Worm (Caenorhabditis elegans) whole organism, L3 larva: Measurements from ENCODE around the gene C54D10.13.

Experiments
- ceh-9 ChIP-seq: sonication (generic microtip); optimal IDR thresholded peaks from 2 replicates; lab custom pipeline; 2018; ENCODE audit warnings: missing biosample characterization, missing genetic modification characterization
- jun-1 ChIP-seq: fragments of 150-350 bp; optimal IDR thresholded peaks from 2 replicates; lab custom pipeline; 2014; ENCODE audit warnings: missing biosample characterization, missing genetic modification reagents, missing genetic modification characterization
- nhr-25 ChIP-seq: sonication (generic microtip); optimal IDR thresholded peaks from 2 replicates; lab custom pipeline; 2017; ENCODE audit warnings: missing biosample characterization, missing genetic modification characterization
- nhr-28 ChIP-seq: fragments of 150-350 bp; optimal IDR thresholded peaks from 2 replicates; lab custom pipeline; 2014; ENCODE audit warnings: missing biosample characterization, missing genetic modification characterization
- nhr-43 ChIP-seq: sonication (generic microtip); optimal IDR thresholded peaks from 2 replicates; lab custom pipeline; 2016; ENCODE audit warnings: mild to moderate bottlenecking, missing genetic modification characterization, missing compliant biosample characterization; ENCODE audit not compliant: poor library complexity, severe bottlenecking
- pqm-1 ChIP-seq: fragments of 150-350 bp; optimal IDR thresholded peaks from 2 replicates; lab custom pipeline; 2017; ENCODE audit warnings: missing biosample characterization, missing genetic modification characterization, inconsistent platforms
- skn-1 ChIP-seq: fragments of 150-350 bp; optimal IDR thresholded peaks from 2 replicates; lab custom pipeline; 2014; ENCODE audit warnings: missing biosample characterization, missing genetic modification characterization
- unc-39 ChIP-seq: sonication (generic microtip); optimal IDR thresholded peaks from 4 replicates; lab custom pipeline; 2017; ENCODE audit warnings: missing biosample characterization, missing genetic modification characterization
- unc-62 ChIP-seq: fragments of 150-350 bp; sonication (generic microtip); optimal IDR thresholded peaks from 4 replicates; lab custom pipeline; 2014; ENCODE audit warnings: missing biosample characterization, missing genetic modification reagents, missing genetic modification characterization

DNA sequence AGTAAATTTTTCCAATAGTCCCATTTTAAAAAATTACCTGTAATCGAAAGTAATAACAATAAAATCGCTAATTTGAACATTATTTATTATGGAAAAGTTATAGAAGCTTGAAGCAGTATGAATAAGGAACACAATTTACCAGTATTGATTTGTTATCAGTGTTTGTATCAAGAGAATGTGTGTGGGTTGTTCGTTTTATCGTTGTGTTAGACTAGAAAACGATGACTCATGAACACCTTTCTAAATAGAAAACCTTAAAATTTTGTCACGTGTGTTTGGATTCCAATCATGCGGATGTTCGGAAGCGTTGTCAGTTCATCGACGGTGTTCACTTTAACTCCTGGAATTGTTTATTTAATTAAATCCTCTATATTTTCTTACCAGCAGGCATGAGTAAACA, at the start of gene C54D10.13:
- TF ChIP-seq unc-39 (tag; lab: Kevin White, UChicago) (no peak), skn-1 (no peak), unc-62 (GFP tag; lab: Kevin White, UChicago) (no peak), nhr-25 (no peak), nhr-28 (no peak), ceh-9 (tag; lab: Kevin White, UChicago) (no peak), jun-1 (tag; lab: Kevin White, UChicago) (no peak), pqm-1 (tag; lab: Kevin White, UChicago) (peak; percentile 62), nhr-43 (tag; lab: Kevin White, UChicago) (no peak)
